Worm (Caenorhabditis elegans): ENCODE data around the gene F43H9.4.
A peak's percentile ranks its signal among the peaks of the same experiment; 100 is the strongest.

F43H9.4 gene

DNA sequence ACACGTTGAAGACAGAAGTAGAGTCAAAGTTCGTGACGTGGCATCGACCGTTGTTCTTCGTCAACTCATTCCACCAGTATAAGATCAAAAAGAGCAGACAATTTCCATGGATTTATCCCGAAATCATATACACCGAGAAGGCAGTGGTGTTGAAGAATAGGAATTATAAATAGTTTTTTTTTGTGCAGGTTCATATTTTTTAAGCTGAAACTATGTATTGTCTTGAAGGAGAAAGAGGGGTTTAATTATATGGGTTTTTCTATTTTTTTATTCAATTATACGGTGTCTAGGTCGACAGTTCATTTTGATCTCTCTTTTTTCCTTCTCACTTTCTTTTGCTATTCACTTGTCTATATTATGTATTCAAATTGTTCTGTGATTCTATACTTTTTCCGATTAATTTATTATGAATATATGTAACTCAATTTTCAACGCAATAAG is 12.6 kb downstream of the F43H9.4 start (continued):
- TF ChIP-seq F49E8.2 (tag; optimal IDR thresholded peaks at IDR 0.05; ENCODE audit: insufficient read depth) (no peak), lin-40 (tag; optimal IDR thresholded peaks at IDR 0.05) (peak; percentile 1), ztf-3 (GFP tag; optimal IDR thresholded peaks at IDR 0.05) (no peak), lag-1 (GFP tag; IDR thresholded peaks at IDR 0.05) (no peak), aptf-3 (GFP tag; IDR thresholded peaks at IDR 0.05) (no peak), Y95B8A.8 (GFP tag; IDR thresholded peaks at IDR 0.05) (0 out of 2 replicates have a peak, but pooled peaks have one; percentile 5), B0035.1 (tag; optimal IDR thresholded peaks at IDR 0.05) (peak; percentile 42), madf-6 (GFP tag; IDR thresholded peaks at IDR 0.05) (no peak; the same call in 1 of the 2 replicates), hmg-20 (GFP tag; IDR thresholded peaks at IDR 0.05) (no peak), him-1 (tag; optimal IDR thresholded peaks at IDR 0.05) (no peak), athp-1 (tag; optimal IDR thresholded peaks at IDR 0.05) (no peak), ama-1 (optimal IDR thresholded peaks at IDR 0.05) (peak; percentile 14), ama-1 (GFP tag; optimal IDR thresholded peaks at IDR 0.05) (no peak), unc-130 (GFP tag; optimal IDR thresholded peaks at IDR 0.05) (no peak), snpc-1.3 (tag; optimal IDR thresholded peaks at IDR 0.05; ENCODE audit: insufficient read depth) (no peak), let-607 (tag; optimal IDR thresholded peaks at IDR 0.05) (no peak), F57C9.4 (tag; optimal IDR thresholded peaks at IDR 0.05) (no peak), Y53G8AR.9 (GFP tag; conservative IDR thresholded peaks at IDR 0.05) (0 out of 2 replicates have a peak, but pooled peaks have one; percentile 33), hmg-1.2 (GFP tag; IDR thresholded peaks at IDR 0.05) (0 out of 2 replicates have a peak, but pooled peaks have one; percentile 15), egl-18 (GFP tag; IDR thresholded peaks at IDR 0.05) (no peak), gei-17 (GFP tag; optimal IDR thresholded peaks at IDR 0.05) (peak; percentile 28), nhr-27 (tag; optimal IDR thresholded peaks at IDR 0.05) (no peak), ceh-27 (GFP tag; optimal IDR thresholded peaks at IDR 0.05) (no peak), xnd-1 (tag; optimal IDR thresholded peaks at IDR 0.05) (no peak), ztf-18 (tag; optimal IDR thresholded peaks at IDR 0.05) (no peak), cebp-1 (GFP tag; IDR thresholded peaks at IDR 0.05) (no peak), cebp-1 (tag; optimal IDR thresholded peaks at IDR 0.05) (no peak), madf-10 (tag; optimal IDR thresholded peaks at IDR 0.05) (no peak), tbx-9 (tag; optimal IDR thresholded peaks at IDR 0.05; ENCODE audit: borderline replicate concordance) (no peak), Y56A3A.18 (GFP tag; IDR thresholded peaks at IDR 0.05) (no peak), hsf-1 (GFP tag; IDR thresholded peaks at IDR 0.05) (no peak)

DNA sequence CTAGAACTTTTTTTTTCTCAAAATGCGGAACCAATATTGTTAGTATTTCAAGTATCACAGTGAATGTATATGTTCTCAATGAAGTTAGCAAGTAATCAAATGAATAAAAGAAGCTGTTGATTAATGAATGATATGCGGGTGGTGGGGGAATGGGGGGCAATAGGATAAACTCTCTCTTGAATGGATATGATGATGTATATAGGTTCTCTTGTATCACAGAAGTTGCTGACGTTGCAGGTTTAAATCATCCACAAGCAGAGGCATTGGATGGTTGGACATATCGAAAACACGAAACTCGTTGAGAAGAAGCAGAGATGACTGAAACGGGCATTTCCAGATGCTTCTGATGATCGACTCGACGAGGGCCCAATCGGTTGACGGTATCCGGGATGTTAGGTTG is 13.1 kb downstream of the F43H9.4 start:
- TF ChIP-seq Y56A3A.18 (GFP tag; IDR thresholded peaks at IDR 0.05) (0 out of 2 replicates have a peak, but pooled peaks have one; percentile 10), mxl-1 (tag; optimal IDR thresholded peaks at IDR 0.05) (no peak)

DNA sequence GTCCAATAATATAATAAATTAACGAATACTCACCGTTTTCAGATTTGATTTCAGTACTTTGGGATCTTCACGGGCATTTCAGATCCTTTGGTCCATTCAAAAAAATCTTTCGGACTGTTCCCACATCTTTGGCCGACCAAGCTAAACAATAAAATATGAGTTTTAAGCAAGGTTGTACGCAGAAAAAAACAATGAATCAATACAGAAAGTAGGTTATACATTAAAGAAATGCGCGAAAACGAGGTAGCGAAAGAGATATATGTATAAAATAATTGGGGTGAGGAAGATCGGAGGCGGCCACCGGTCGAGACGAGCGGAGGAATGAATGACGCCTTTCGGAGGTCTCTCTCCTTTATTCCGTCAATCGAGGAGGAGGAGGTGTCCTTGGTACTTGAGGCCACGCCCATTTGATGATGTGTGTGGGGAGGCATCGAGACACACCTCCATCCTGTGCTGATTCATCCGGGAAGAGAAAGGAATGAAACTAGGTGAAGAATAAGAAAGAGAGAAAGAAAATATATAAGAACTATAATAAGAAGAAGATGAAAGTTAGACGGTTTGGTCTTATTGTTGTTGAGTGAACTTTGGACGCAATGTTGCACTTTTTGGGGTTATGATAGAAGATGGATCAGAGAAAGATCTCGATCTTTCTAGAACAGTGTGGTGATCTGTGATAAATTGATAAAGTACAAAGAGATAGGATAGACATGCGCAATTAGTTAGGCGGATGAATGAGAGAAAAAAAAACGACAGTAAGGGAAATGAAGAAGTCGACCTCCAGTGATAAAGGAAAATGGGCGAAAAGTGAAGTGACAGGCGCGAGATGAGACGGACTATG is 14.0 kb downstream of the F43H9.4 start:
- TF ChIP-seq rpc-1 (optimal IDR thresholded peaks at IDR 0.05) (peak; percentile 38), rpc-1 (tag; optimal IDR thresholded peaks at IDR 0.05) (no peak), hsf-1 (GFP tag; IDR thresholded peaks at IDR 0.05) (peak; percentile 89), bed-1 (GFP tag; IDR thresholded peaks at IDR 0.05) (no peak), ama-1 (optimal IDR thresholded peaks at IDR 0.05) (peak; percentile 86), ama-1 (GFP tag; optimal IDR thresholded peaks at IDR 0.05) (no peak), pbrm-1 (GFP tag; IDR thresholded peaks at IDR 0.05) (no peak), somi-1 (GFP tag; optimal IDR thresholded peaks at IDR 0.05) (peak; percentile 54), madf-6 (GFP tag; IDR thresholded peaks at IDR 0.05) (no peak), let-526 (GFP tag; IDR thresholded peaks at IDR 0.05) (no peak), ets-4 (GFP tag; optimal IDR thresholded peaks at IDR 0.05) (no peak), dox-1 (GFP tag; IDR thresholded peaks at IDR 0.05) (0 out of 2 replicates have a peak, but pooled peaks have one; percentile 5), T26A5.8 (tag; optimal IDR thresholded peaks at IDR 0.05) (no peak), rec-8 (tag; optimal IDR thresholded peaks at IDR 0.05) (no peak), snpc-1.1 (tag; optimal IDR thresholded peaks at IDR 0.05; ENCODE audit: insufficient read depth) (no peak)
